Worm (Caenorhabditis elegans) whole organism, L4 larva: ENCODE results near the gene srh-269.

Source experiments
- D1046.2 ChIP-seq: fragments of 200-800 bp; sonication (Bioruptor generic); IDR thresholded peaks from 2 replicates; pipeline ENCODE4 v1.3.6; 2022; ENCODE audit warnings: missing genetic modification characterization, missing compliant biosample characterization
- F10B5.3 ChIP-seq: sonication (generic microtip); optimal IDR thresholded peaks from 2 replicates; lab custom pipeline; 2016; ENCODE audit warnings: mild to moderate bottlenecking, missing genetic modification characterization, missing compliant biosample characterization
- F49E8.2 ChIP-seq: sonication (generic microtip); optimal IDR thresholded peaks from 2 replicates; lab custom pipeline; 2016; ENCODE audit warnings: missing compliant biosample characterization, mild to moderate bottlenecking, missing genetic modification characterization, borderline replicate concordance
- T20F7.1 ChIP-seq: fragments of 200-800 bp; sonication (Bioruptor generic); optimal IDR thresholded peaks from 2 replicates; lab custom pipeline; 2018; ENCODE audit warnings: mild to moderate bottlenecking, missing genetic modification characterization, missing compliant biosample characterization
- Y105C5A.15 ChIP-seq: fragments of 200-800 bp; sonication (Bioruptor generic); IDR thresholded peaks from 2 replicates; pipeline ENCODE4 v1.3.6; 2022; ENCODE audit warnings: missing genetic modification characterization, missing compliant biosample characterization
- Y48G9A.11 ChIP-seq: fragments of 200-800 bp; sonication (Bioruptor generic); IDR thresholded peaks from 2 replicates; pipeline ENCODE4 v1.3.6; 2022; ENCODE audit warnings: missing genetic modification reagents, missing genetic modification characterization, missing compliant biosample characterization
- ZK337.2 ChIP-seq: fragments of 200-800 bp; sonication (Bioruptor generic); IDR thresholded peaks from 2 replicates; pipeline ENCODE4 v1.3.6; 2022; ENCODE audit warnings: missing genetic modification reagents, missing genetic modification characterization, missing compliant biosample characterization
- aha-1 ChIP-seq: fragments of 150-350 bp; peaks from one replicate; lab custom pipeline; 2014; ENCODE audit warnings: missing biosample characterization, missing genetic modification characterization
- aly-2 ChIP-seq: sonication (generic microtip); optimal IDR thresholded peaks from 2 replicates; lab custom pipeline; 2018; ENCODE audit warnings: missing biosample characterization, missing genetic modification characterization
- ama-1 ChIP-seq: fragments of 150-350 bp; optimal IDR thresholded peaks from 2 replicates; lab custom pipeline; 2014; ENCODE audit warnings: inconsistent platforms, mixed read lengths
- daf-16 ChIP-seq, 3 experiments: sonication (generic microtip); optimal IDR thresholded peaks; 2 replicates each; lab custom pipeline; 2016 to 2017; ENCODE audit warnings: missing genetic modification characterization in 3 of 3, missing genetic modification reagents in 3 of 3, mild to moderate bottlenecking in 2 of 3, missing compliant biosample characterization in 2 of 3, missing biosample characterization in 1 of 3, moderate library complexity in 1 of 3
- dmd-6 ChIP-seq: fragments of 200-800 bp; sonication (Bioruptor generic); IDR thresholded peaks from 2 replicates; pipeline ENCODE4 v1.3.6; 2022; ENCODE audit warnings: missing genetic modification reagents, missing genetic modification characterization, missing compliant biosample characterization
- dmd-9 ChIP-seq: fragments of 200-800 bp; sonication (Bioruptor generic); IDR thresholded peaks from 2 replicates; pipeline ENCODE4 v1.3.6; 2022; ENCODE audit warnings: missing genetic modification reagents, missing genetic modification characterization, missing compliant biosample characterization
- dve-1 ChIP-seq: sonication (generic microtip); optimal IDR thresholded peaks from 2 replicates; lab custom pipeline; 2017; ENCODE audit warnings: antibody characterized with exemption, mild to moderate bottlenecking, missing genetic modification characterization, missing compliant biosample characterization; ENCODE audit not compliant: insufficient read depth
- hlh-11 ChIP-seq: fragments of 200-800 bp; sonication (Bioruptor generic); optimal IDR thresholded peaks from 2 replicates; lab custom pipeline; 2018; ENCODE audit warnings: mild to moderate bottlenecking, missing genetic modification characterization, missing compliant biosample characterization
- lsy-2 ChIP-seq, 2 experiments: fragments of 150-350 bp in 1 of 2; sonication (generic microtip) in 1 of 2; optimal IDR thresholded peaks; 2 replicates each; lab custom pipeline; 2014 to 2017; ENCODE audit warnings: missing biosample characterization in 2 of 2, missing genetic modification characterization in 2 of 2
- mdl-1 ChIP-seq, 2 experiments: fragments of 150-350 bp in 1 of 2; sonication (generic microtip) in 1 of 2; optimal IDR thresholded peaks; 2 replicates each; lab custom pipeline; 2014 to 2017; ENCODE audit warnings: missing biosample characterization in 2 of 2, missing genetic modification characterization in 2 of 2
- mdt-29 ChIP-seq: fragments of 200-800 bp; sonication (Bioruptor generic); IDR thresholded peaks from 2 replicates; pipeline ENCODE4 v1.3.6; 2022; ENCODE audit warnings: missing genetic modification reagents, missing genetic modification characterization, missing compliant biosample characterization
- nhr-10 ChIP-seq: fragments of 150-350 bp; optimal IDR thresholded peaks from 2 replicates; lab custom pipeline; 2014; ENCODE audit warnings: missing biosample characterization, missing genetic modification characterization
- nhr-11 ChIP-seq: fragments of 150-350 bp; optimal IDR thresholded peaks from 2 replicates; lab custom pipeline; 2014; ENCODE audit warnings: missing biosample characterization, missing genetic modification characterization
- nhr-237 ChIP-seq: sonication (generic microtip); optimal IDR thresholded peaks from 2 replicates; lab custom pipeline; 2017; ENCODE audit warnings: missing biosample characterization, missing genetic modification characterization
- nhr-28 ChIP-seq: fragments of 150-350 bp; optimal IDR thresholded peaks from 2 replicates; lab custom pipeline; 2014; ENCODE audit warnings: missing biosample characterization, missing genetic modification characterization
- nhr-41 ChIP-seq: fragments of 200-800 bp; sonication (Bioruptor generic); IDR thresholded peaks from 2 replicates; pipeline ENCODE4 v1.3.6; 2022; ENCODE audit warnings: missing genetic modification reagents, missing genetic modification characterization, missing compliant biosample characterization
- nhr-48 ChIP-seq: sonication (generic microtip); optimal IDR thresholded peaks from 2 replicates; lab custom pipeline; 2016; ENCODE audit warnings: mild to moderate bottlenecking, missing genetic modification characterization, missing compliant biosample characterization
- nhr-77 ChIP-seq: fragments of 150-350 bp; optimal IDR thresholded peaks from 2 replicates; lab custom pipeline; 2014; ENCODE audit warnings: missing biosample characterization, missing genetic modification characterization
- php-3 ChIP-seq: fragments of 200-800 bp; sonication (Bioruptor generic); IDR thresholded peaks from 2 replicates; pipeline ENCODE4 v1.3.6; 2022; ENCODE audit warnings: missing genetic modification reagents, missing genetic modification characterization, missing compliant biosample characterization
- pqm-1 ChIP-seq: sonication (generic microtip); optimal IDR thresholded peaks from 2 replicates; lab custom pipeline; 2017; ENCODE audit warnings: missing biosample characterization, missing genetic modification characterization
- rbr-2 ChIP-seq: sonication (generic microtip); optimal IDR thresholded peaks from 2 replicates; lab custom pipeline; 2016; ENCODE audit warnings: missing genotype, missing genetic modification characterization, missing compliant biosample characterization
- sdz-12 ChIP-seq: fragments of 200-800 bp; sonication (Bioruptor generic); optimal IDR thresholded peaks from 2 replicates; lab custom pipeline; 2018; ENCODE audit warnings: mild to moderate bottlenecking, missing genetic modification characterization, missing compliant biosample characterization
- set-16 ChIP-seq: fragments of 200-800 bp; sonication (Bioruptor generic); IDR thresholded peaks from 2 replicates; pipeline ENCODE4 v1.3.6; 2022; ENCODE audit warnings: missing genetic modification reagents, missing genetic modification characterization, missing compliant biosample characterization
- skn-1 ChIP-seq: fragments of 150-350 bp; optimal IDR thresholded peaks from 2 replicates; lab custom pipeline; 2014; ENCODE audit warnings: missing biosample characterization, missing genetic modification characterization
- unc-130 ChIP-seq: sonication (generic microtip); optimal IDR thresholded peaks from 2 replicates; lab custom pipeline; 2016; ENCODE audit warnings: missing genetic modification reagents, missing genetic modification characterization, missing compliant biosample characterization
- vab-7 ChIP-seq: fragments of 200-800 bp; sonication (Bioruptor generic); IDR thresholded peaks from 2 replicates; pipeline ENCODE4 v1.3.6; 2022; ENCODE audit warnings: missing genetic modification reagents, missing genetic modification characterization, missing compliant biosample characterization
- zfp-2 ChIP-seq: sonication (generic microtip); optimal IDR thresholded peaks from 2 replicates; lab custom pipeline; 2016; ENCODE audit warnings: mild to moderate bottlenecking, missing genetic modification characterization, missing compliant biosample characterization
- zip-11 ChIP-seq: fragments of 200-800 bp; sonication (Bioruptor generic); IDR thresholded peaks from 2 replicates; pipeline ENCODE4 v1.3.6; 2022; ENCODE audit warnings: missing genetic modification characterization, missing compliant biosample characterization
- zip-2 ChIP-seq: fragments of 150-350 bp; optimal IDR thresholded peaks from 2 replicates; lab custom pipeline; 2014; ENCODE audit warnings: missing biosample characterization, missing genetic modification characterization

The srh-269 gene

DNA sequence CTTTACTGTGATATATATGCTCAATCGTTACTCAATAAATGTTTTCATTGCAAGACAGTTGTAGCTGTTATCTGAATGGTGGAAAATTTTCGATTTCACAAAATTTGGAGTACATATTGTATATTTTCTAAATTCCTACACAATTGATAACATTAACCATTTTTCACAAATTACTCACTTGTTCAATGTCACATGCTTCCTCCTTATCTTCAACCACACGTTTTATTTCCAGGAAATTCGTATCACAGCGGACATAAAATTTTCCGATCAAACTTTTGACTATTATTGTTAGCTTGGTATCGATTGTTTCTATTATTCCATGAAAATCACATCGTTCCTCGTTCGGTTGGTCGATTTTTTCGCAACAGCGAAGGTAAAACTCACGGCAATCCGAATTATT, 16.6 kb upstream of the srh-269 start:
- TF ChIP-seq dve-1 (tag; lab: Kevin White, UChicago) (peak; percentile 8), mdt-29 (GFP tag; lab: Robert Waterston, UW) (no peak), nhr-28 (tag; lab: Kevin White, UChicago) (peak; percentile 65), daf-16 (GFP tag; optimal IDR thresholded peaks at IDR 0.05; lab: Kevin White, UChicago) (no peak), daf-16 (tag; optimal IDR thresholded peaks at IDR 0.05; lab: Kevin White, UChicago) (peak; percentile 12)

ce11 chrV:16606313-16606712, 14.5 kb upstream of the srh-269 start, which contains the start of gene Y32B12C.1:
Y32B12C.1 (plus strand) TSS chrV:16606613.
- TF ChIP-seq vab-7 (GFP tag; lab: Robert Waterston, UW) (no peak), T20F7.1 (no peak), dmd-9 (GFP tag; lab: Robert Waterston, UW) (no peak), set-16 (no peak), aly-2 (tag; lab: Kevin White, UChicago) (no peak), nhr-237 (tag; lab: Kevin White, UChicago) (no peak), daf-16 (GFP tag; optimal IDR thresholded peaks at IDR 0.05; lab: Kevin White, UChicago) (no peak), daf-16 (tag; optimal IDR thresholded peaks at IDR 0.05; lab: Kevin White, UChicago) (peak; percentile 4)

- TF ChIP-seq zip-11 (GFP tag; lab: Robert Waterston, UW), result no peak
- no peak for TF ChIP-seq nhr-41 (GFP tag; lab: Robert Waterston, UW)
- peak; percentile 44 for TF ChIP-seq hlh-11 (tag; lab: Kevin White, UChicago)
- TF ChIP-seq mdl-1 (tag; optimal IDR thresholded peaks at IDR 0.05; lab: Kevin White, UChicago), result no peak
- no peak for TF ChIP-seq daf-16 (GFP tag; optimal IDR thresholded peaks at IDR 0.05; lab: Kevin White, UChicago)
- peak; percentile 43 for TF ChIP-seq daf-16 (tag; optimal IDR thresholded peaks at IDR 0.05; lab: Kevin White, UChicago)
- peak; percentile 33 for TF ChIP-seq dve-1 (tag; lab: Kevin White, UChicago)
- TF ChIP-seq zip-2 (tag; lab: Kevin White, UChicago), result no peak
- TF ChIP-seq ZK337.2, result no peak
- TF ChIP-seq rbr-2 (tag; lab: Kevin White, UChicago), result no peak
- no peak for TF ChIP-seq sdz-12 (GFP tag; lab: Kevin White, UChicago)
- no peak for TF ChIP-seq lsy-2 (tag; optimal IDR thresholded peaks at IDR 0.05; lab: Kevin White, UChicago)
- TF ChIP-seq php-3 (GFP tag; lab: Robert Waterston, UW), result peak; percentile 67
- peak; percentile 66 for TF ChIP-seq dmd-6 (GFP tag; lab: Robert Waterston, UW)
- no peak for TF ChIP-seq unc-130 (GFP tag; lab: Kevin White, UChicago)
- no peak for TF ChIP-seq nhr-48 (tag; lab: Kevin White, UChicago)
- no peak for TF ChIP-seq ama-1 (lab: Kevin White, UChicago)
- no peak for TF ChIP-seq aha-1 (tag; lab: Kevin White, UChicago)
- TF ChIP-seq Y48G9A.11 (GFP tag; lab: Robert Waterston, UW), result no peak
- no peak for TF ChIP-seq F49E8.2 (tag; lab: Kevin White, UChicago)
- no peak for TF ChIP-seq nhr-11 (tag; lab: Kevin White, UChicago)
- TF ChIP-seq set-16, result no peak
- TF ChIP-seq pqm-1 (tag; lab: Kevin White, UChicago), result peak; percentile 51
- no peak for TF ChIP-seq Y105C5A.15 (GFP tag; lab: Robert Waterston, UW)
Measured at ce11 chrV:16605463-16605862, 13.6 kb upstream of the srh-269 start.

DNA sequence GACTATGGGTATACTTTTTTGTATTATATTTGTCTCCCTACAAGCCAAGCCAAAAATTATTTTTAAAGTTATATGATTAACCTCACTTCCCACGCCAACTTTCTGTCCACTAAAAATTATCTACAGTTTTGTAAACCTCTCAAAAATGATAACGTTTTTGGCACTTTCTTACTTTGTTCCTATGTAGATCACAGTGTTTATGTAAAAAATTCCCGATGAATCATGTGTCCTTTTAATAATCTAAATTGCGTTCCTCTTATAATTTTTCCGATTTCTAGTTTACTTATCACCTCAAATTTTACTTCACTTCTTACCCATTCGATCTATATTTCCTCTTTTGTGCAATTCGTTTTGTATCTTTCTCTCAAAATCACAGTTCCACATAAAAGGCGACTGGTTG, 12.5 kb upstream of the srh-269 start:
- TF ChIP-seq skn-1 (tag; lab: Kevin White, UChicago) (no peak), dve-1 (tag; lab: Kevin White, UChicago) (peak; percentile 44), nhr-10 (no peak), dmd-6 (GFP tag; lab: Robert Waterston, UW) (0 out of 2 replicates have a peak, but pooled peaks have one; percentile 12), daf-16 (GFP tag; optimal IDR thresholded peaks at IDR 0.05; lab: Kevin White, UChicago) (no peak), daf-16 (tag; optimal IDR thresholded peaks at IDR 0.05; lab: Kevin White, UChicago) (peak; percentile 50), F10B5.3 (tag; lab: Kevin White, UChicago) (no peak), pqm-1 (tag; lab: Kevin White, UChicago) (peak; percentile 11), D1046.2 (GFP tag; lab: Robert Waterston, UW) (no peak), nhr-77 (tag; lab: Kevin White, UChicago) (peak; percentile 22), zfp-2 (tag; lab: Kevin White, UChicago) (no peak), nhr-28 (tag; lab: Kevin White, UChicago) (peak; percentile 46)
